Worm (Caenorhabditis elegans) whole organism, L4/young adult: ENCODE data around the gene T22B2.2.

Experiments used
- W03F9.2 ChIP-seq: fragments of 150-350 bp; optimal IDR thresholded peaks from 2 replicates; lab custom pipeline; 2014; ENCODE audit warnings: missing biosample characterization, missing genetic modification characterization
- him-1 ChIP-seq: sonication (generic microtip); optimal IDR thresholded peaks from 2 replicates; lab custom pipeline; 2016; ENCODE audit warnings: missing genotype, missing genetic modification reagents, missing genetic modification characterization, missing compliant biosample characterization

ce11 chrX:3895577-3895976 is 24.6 kb upstream of the T22B2.2 start, which contains the start of gene F47F2.3:
- TF ChIP-seq him-1 (tag; lab: Kevin White, UChicago) (no peak), W03F9.2 (tag; lab: Kevin White, UChicago) (no peak)
